Worm (Caenorhabditis elegans) whole organism, mixed stage, embryonic: ENCODE results near the gene F47B10.8.

Experiments used
- M03D4.4 ChIP-seq: sonication (generic microtip); optimal IDR thresholded peaks from 2 replicates; lab custom pipeline; 2017; ENCODE audit warnings: mild to moderate bottlenecking, missing genetic modification characterization, missing compliant biosample characterization
- bed-3 ChIP-seq: fragments of 200-800 bp; sonication (Bioruptor generic); optimal IDR thresholded peaks from 3 replicates; lab custom pipeline; 2018; ENCODE audit warnings: mild to moderate bottlenecking, missing genetic modification characterization, moderate library complexity, missing compliant biosample characterization
- blmp-1 ChIP-seq: fragments of 150-350 bp; optimal IDR thresholded peaks from 2 replicates; lab custom pipeline; 2014; ENCODE audit warnings: missing biosample characterization, missing genetic modification characterization
- ceh-39 ChIP-seq: fragments of 150-350 bp; optimal IDR thresholded peaks from 2 replicates; lab custom pipeline; 2014; ENCODE audit warnings: missing biosample characterization, missing genetic modification characterization
- ceh-43 ChIP-seq: fragments of 200-800 bp; sonication (Bioruptor generic); optimal IDR thresholded peaks from 2 replicates; lab custom pipeline; 2018; ENCODE audit warnings: mild to moderate bottlenecking, missing genetic modification characterization, moderate library complexity, missing compliant biosample characterization
- ceh-83 ChIP-seq: fragments of 200-800 bp; sonication (Bioruptor generic); optimal IDR thresholded peaks from 2 replicates; lab custom pipeline; 2018; ENCODE audit warnings: mild to moderate bottlenecking, missing genetic modification characterization, missing compliant biosample characterization
- ces-1 ChIP-seq: fragments of 150-350 bp; optimal IDR thresholded peaks from 2 replicates; lab custom pipeline; 2014; ENCODE audit warnings: missing biosample characterization, missing genetic modification reagents, missing genetic modification characterization
- cnd-1 ChIP-seq: fragments of 200-800 bp; sonication (Bioruptor generic); optimal IDR thresholded peaks from 2 replicates; lab custom pipeline; 2018; ENCODE audit warnings: mild to moderate bottlenecking, missing genetic modification characterization, missing compliant biosample characterization
- drap-1 ChIP-seq: fragments of 200-800 bp; sonication (Bioruptor generic); optimal IDR thresholded peaks from 3 replicates; lab custom pipeline; 2018; ENCODE audit warnings: mild to moderate bottlenecking, missing genetic modification characterization, missing compliant biosample characterization
- elt-1 ChIP-seq: sonication (generic microtip); optimal IDR thresholded peaks from 2 replicates; lab custom pipeline; 2017; ENCODE audit warnings: missing genetic modification characterization, mild to moderate bottlenecking, missing compliant biosample characterization, antibody characterized with exemption, moderate library complexity, borderline replicate concordance; ENCODE audit not compliant: insufficient read depth
- elt-3 ChIP-seq: fragments of 150-350 bp; optimal IDR thresholded peaks from 2 replicates; lab custom pipeline; 2014; ENCODE audit warnings: missing biosample characterization, missing genetic modification characterization
- flh-1 ChIP-seq: fragments of 200-800 bp; sonication (Bioruptor generic); optimal IDR thresholded peaks from 2 replicates; lab custom pipeline; 2018; ENCODE audit warnings: mild to moderate bottlenecking, missing genetic modification characterization, moderate library complexity, missing compliant biosample characterization
- ham-2 ChIP-seq: fragments of 200-800 bp; sonication (Bioruptor generic); optimal IDR thresholded peaks from 2 replicates; lab custom pipeline; 2018; ENCODE audit warnings: mild to moderate bottlenecking, missing genetic modification characterization, missing compliant biosample characterization
- hlh-1 ChIP-seq: fragments of 150-350 bp; optimal IDR thresholded peaks from 2 replicates; lab custom pipeline; 2014; ENCODE audit warnings: missing biosample characterization, missing genetic modification reagents, missing genetic modification characterization
- lin-13 ChIP-seq: fragments of 150-350 bp; optimal IDR thresholded peaks from 2 replicates; lab custom pipeline; 2014; ENCODE audit warnings: missing biosample characterization, missing genetic modification characterization
- lin-32 ChIP-seq: fragments of 200-800 bp; sonication (Bioruptor generic); optimal IDR thresholded peaks from 2 replicates; lab custom pipeline; 2018; ENCODE audit warnings: mild to moderate bottlenecking, missing genetic modification characterization, missing compliant biosample characterization
- lsy-2 ChIP-seq: fragments of 150-350 bp; optimal IDR thresholded peaks from 2 replicates; lab custom pipeline; 2014; ENCODE audit warnings: missing biosample characterization, missing genetic modification characterization
- mab-5 ChIP-seq: fragments of 150-350 bp; optimal IDR thresholded peaks from 2 replicates; lab custom pipeline; 2014; ENCODE audit warnings: missing biosample characterization, missing genetic modification characterization
- mep-1 ChIP-seq: fragments of 150-350 bp; optimal IDR thresholded peaks from 2 replicates; lab custom pipeline; 2017; ENCODE audit warnings: missing biosample characterization, missing genetic modification reagents, missing genetic modification characterization, inconsistent platforms
- mls-2 ChIP-seq: sonication (generic microtip); optimal IDR thresholded peaks from 2 replicates; lab custom pipeline; 2016; ENCODE audit warnings: mild to moderate bottlenecking, missing genetic modification characterization, moderate library complexity, missing compliant biosample characterization
- nhr-12 ChIP-seq: fragments of 150-350 bp; optimal IDR thresholded peaks from 2 replicates; lab custom pipeline; 2014; ENCODE audit warnings: missing biosample characterization, missing genetic modification characterization
- nhr-2 ChIP-seq: fragments of 150-350 bp; optimal IDR thresholded peaks from 2 replicates; lab custom pipeline; 2014; ENCODE audit warnings: missing biosample characterization, missing genetic modification characterization
- nhr-237 ChIP-seq: fragments of 150-350 bp; optimal IDR thresholded peaks from 2 replicates; lab custom pipeline; 2014; ENCODE audit warnings: missing biosample characterization, missing genetic modification characterization
- nhr-28 ChIP-seq: fragments of 150-350 bp; optimal IDR thresholded peaks from 2 replicates; lab custom pipeline; 2014; ENCODE audit warnings: missing biosample characterization, missing genetic modification characterization
- nhr-76 ChIP-seq: sonication (generic microtip); optimal IDR thresholded peaks from 2 replicates; lab custom pipeline; 2017; ENCODE audit warnings: missing biosample characterization, missing genetic modification characterization
- pha-4 ChIP-seq: fragments of 150-350 bp; optimal IDR thresholded peaks from 2 replicates; lab custom pipeline; 2018; ENCODE audit warnings: missing biosample characterization, missing genetic modification reagents, missing genetic modification characterization
- sem-2 ChIP-seq: fragments of 200-800 bp; sonication (Bioruptor generic); optimal IDR thresholded peaks from 2 replicates; lab custom pipeline; 2018; ENCODE audit warnings: mild to moderate bottlenecking, missing genetic modification characterization, missing compliant biosample characterization
- snpc-4 ChIP-seq: fragments of 150-350 bp; optimal IDR thresholded peaks from 2 replicates; lab custom pipeline; 2014; ENCODE audit warnings: missing biosample characterization, missing genetic modification characterization
- sptf-1 ChIP-seq: sonication (generic microtip); optimal IDR thresholded peaks from 2 replicates; lab custom pipeline; 2017; ENCODE audit warnings: mild to moderate bottlenecking, missing genetic modification characterization, moderate library complexity, missing compliant biosample characterization
- tbx-8 ChIP-seq: fragments of 200-800 bp; sonication (Bioruptor generic); optimal IDR thresholded peaks from 2 replicates; lab custom pipeline; 2018; ENCODE audit warnings: mild to moderate bottlenecking, missing genetic modification characterization, moderate library complexity, missing compliant biosample characterization
- unc-120 ChIP-seq: sonication (generic microtip); optimal IDR thresholded peaks from 2 replicates; lab custom pipeline; 2017; ENCODE audit warnings: missing genetic modification characterization, missing compliant biosample characterization; ENCODE audit not compliant: poor library complexity, severe bottlenecking
- unc-39 ChIP-seq: fragments of 150-350 bp; optimal IDR thresholded peaks from 2 replicates; lab custom pipeline; 2014; ENCODE audit warnings: missing biosample characterization, missing genetic modification characterization
- unc-62 ChIP-seq: fragments of 150-350 bp; optimal IDR thresholded peaks from 2 replicates; lab custom pipeline; 2014; ENCODE audit warnings: missing biosample characterization, missing genetic modification reagents, missing genetic modification characterization
- zip-8 ChIP-seq: fragments of 150-350 bp; optimal IDR thresholded peaks from 2 replicates; lab custom pipeline; 2014; ENCODE audit warnings: missing biosample characterization, missing genetic modification characterization
- ztf-11 ChIP-seq: fragments of 150-350 bp; optimal IDR thresholded peaks from 2 replicates; lab custom pipeline; 2014; ENCODE audit warnings: missing biosample characterization, missing genetic modification characterization

The F47B10.8 gene

DNA sequence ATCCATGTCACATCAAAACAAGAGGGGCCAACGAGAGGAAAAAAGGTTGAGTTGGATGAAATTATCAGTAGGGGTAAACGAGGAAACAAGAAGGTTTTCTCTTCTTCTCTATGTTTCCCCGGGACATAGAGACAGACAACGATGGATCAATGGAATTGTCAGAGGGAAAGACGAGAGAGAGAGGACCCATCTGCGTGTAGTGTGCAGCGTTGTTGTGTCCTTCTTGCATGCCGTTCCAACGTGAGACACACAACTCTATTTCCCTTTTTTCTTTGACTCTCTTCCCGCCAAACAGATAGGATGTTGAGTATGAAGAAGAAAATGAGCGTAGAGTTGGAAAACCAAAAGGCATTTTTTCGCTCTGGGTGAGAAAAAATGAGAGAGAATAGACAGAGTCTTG lies 9.7 kb downstream of the F47B10.8 start (continued):
- TF ChIP-seq lsy-2 (tag; lab: Kevin White, UChicago) = no peak
- TF ChIP-seq tbx-8 (GFP tag; lab: Kevin White, UChicago) = no peak
- peak; percentile 74 for TF ChIP-seq hlh-1 (tag; lab: Kevin White, UChicago)
- peak; percentile 35 for TF ChIP-seq nhr-12 (tag; lab: Kevin White, UChicago)
- TF ChIP-seq ceh-39 (tag; lab: Kevin White, UChicago) = no peak
- TF ChIP-seq mab-5 = no peak
- no peak for TF ChIP-seq sem-2

DNA sequence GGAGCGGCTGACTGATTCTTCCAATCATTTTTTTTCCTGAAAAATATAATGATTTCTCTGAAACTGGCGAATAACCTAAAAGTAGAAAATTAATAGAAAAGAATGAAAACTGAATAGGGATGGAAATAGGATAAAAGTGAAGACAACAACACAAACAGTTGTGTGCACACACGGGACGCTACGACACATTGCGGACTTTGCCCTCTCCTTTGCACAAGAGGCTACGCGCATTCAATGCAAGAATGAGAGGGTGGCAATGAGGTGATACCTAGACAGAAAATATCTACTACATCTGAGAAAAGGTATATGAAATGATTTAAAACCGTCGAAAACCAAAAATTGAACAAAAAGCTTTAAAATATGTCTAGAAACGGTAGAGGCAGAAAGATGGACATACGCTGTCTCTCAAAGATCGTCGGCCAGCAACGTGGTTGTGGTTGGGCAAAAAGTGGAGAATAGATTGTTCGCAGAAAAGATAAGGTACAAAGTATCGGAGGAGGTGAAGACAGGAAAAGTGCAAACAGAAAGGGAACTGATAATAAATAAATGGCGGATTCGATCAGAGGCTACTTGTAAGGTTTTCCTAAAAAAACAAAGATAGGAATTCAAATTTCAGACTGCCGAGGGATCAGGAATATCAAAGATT lies 10.4 kb downstream of the F47B10.8 start, which contains the start of gene suca-1:
Gene suca-1 (minus strand): TSS at position 36 of the 646 bp plus-strand sequence.
- TF ChIP-seq cnd-1 (tag; lab: Kevin White, UChicago) = peak; percentile 55
- TF ChIP-seq nhr-28 (tag; lab: Kevin White, UChicago) = no peak
- TF ChIP-seq ztf-11 (tag; lab: Kevin White, UChicago) = no peak
- peak; percentile 32 for TF ChIP-seq pha-4
- peak; percentile 57 for TF ChIP-seq mep-1 (tag; lab: Kevin White, UChicago)
- no peak for TF ChIP-seq ceh-43 (GFP tag; lab: Kevin White, UChicago)
- peak; percentile 70 for TF ChIP-seq sptf-1 (tag; lab: Kevin White, UChicago)
- TF ChIP-seq ceh-39 (tag; lab: Kevin White, UChicago) = no peak
- no peak for TF ChIP-seq nhr-12 (tag; lab: Kevin White, UChicago)
- peak; percentile 35 for TF ChIP-seq M03D4.4 (tag; lab: Kevin White, UChicago)
- TF ChIP-seq zip-8 = no peak
- no peak for TF ChIP-seq mab-5
- TF ChIP-seq bed-3 (GFP tag; lab: Kevin White, UChicago) = no peak
- no peak for TF ChIP-seq lsy-2 (tag; lab: Kevin White, UChicago)
- TF ChIP-seq elt-1 (tag; lab: Kevin White, UChicago) = no peak
- no peak for TF ChIP-seq mls-2
- TF ChIP-seq unc-39 (tag; lab: Kevin White, UChicago) = no peak
- TF ChIP-seq snpc-4 (tag; lab: Kevin White, UChicago) = no peak
- TF ChIP-seq sem-2 = no peak
- no peak for TF ChIP-seq ceh-83 (GFP tag; lab: Kevin White, UChicago)
- TF ChIP-seq lin-13 (tag; lab: Kevin White, UChicago) = peak; percentile 49
- TF ChIP-seq elt-3 = no peak
- no peak for TF ChIP-seq flh-1 (GFP tag; lab: Kevin White, UChicago)
- TF ChIP-seq drap-1 (GFP tag; lab: Kevin White, UChicago) = peak; percentile 54
- TF ChIP-seq unc-62 (GFP tag; lab: Kevin White, UChicago) = no peak
- TF ChIP-seq lin-32 (GFP tag; lab: Kevin White, UChicago) = no peak
- no peak for TF ChIP-seq ces-1 (GFP tag; lab: Kevin White, UChicago)
- TF ChIP-seq unc-120 (tag; lab: Kevin White, UChicago) = peak; percentile 14
- no peak for TF ChIP-seq ham-2 (GFP tag; lab: Kevin White, UChicago)
- TF ChIP-seq nhr-76 (tag; lab: Kevin White, UChicago) = no peak
- peak; percentile 17 for TF ChIP-seq nhr-237 (tag; lab: Kevin White, UChicago)
- TF ChIP-seq blmp-1 (tag; lab: Kevin White, UChicago) = no peak
- TF ChIP-seq hlh-1 (tag; lab: Kevin White, UChicago) = peak; percentile 69
- no peak for TF ChIP-seq tbx-8 (GFP tag; lab: Kevin White, UChicago)
- no peak for TF ChIP-seq nhr-2 (tag; lab: Kevin White, UChicago)

DNA sequence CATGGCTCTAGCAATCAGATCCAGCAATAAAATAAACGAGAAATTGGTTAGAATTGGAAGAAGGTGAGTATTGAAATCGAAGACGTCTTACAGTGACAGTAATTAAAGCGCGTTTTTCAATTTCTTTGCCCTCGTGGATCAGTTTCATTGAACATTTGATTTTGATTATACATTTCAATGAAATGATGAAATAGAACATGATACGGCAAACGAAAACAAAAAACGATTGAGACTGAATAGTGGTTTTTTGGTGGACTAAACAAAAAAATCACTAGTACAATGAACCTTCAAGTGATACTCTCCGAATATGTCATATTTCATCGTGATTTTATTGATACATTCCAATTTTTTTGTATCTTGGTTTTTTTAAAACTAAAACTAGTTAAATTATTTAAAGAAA lies 14.1 kb downstream of the F47B10.8 start, which contains the start of gene haly-1:
Gene haly-1 (minus strand): TSS at position 101 of the 400 bp plus-strand sequence.
- TF ChIP-seq sem-2 = no peak
- TF ChIP-seq lin-13 (tag; lab: Kevin White, UChicago) = no peak
- no peak for TF ChIP-seq unc-62 (GFP tag; lab: Kevin White, UChicago)
- TF ChIP-seq elt-1 (tag; lab: Kevin White, UChicago) = no peak
- no peak for TF ChIP-seq ces-1 (GFP tag; lab: Kevin White, UChicago)
- TF ChIP-seq elt-3 = no peak
- no peak for TF ChIP-seq nhr-2 (tag; lab: Kevin White, UChicago)
- no peak for TF ChIP-seq nhr-76 (tag; lab: Kevin White, UChicago)
- TF ChIP-seq M03D4.4 (tag; lab: Kevin White, UChicago) = no peak
- TF ChIP-seq zip-8 = no peak
- TF ChIP-seq snpc-4 (tag; lab: Kevin White, UChicago) = no peak
- no peak for TF ChIP-seq bed-3 (GFP tag; lab: Kevin White, UChicago)
- TF ChIP-seq ztf-11 (tag; lab: Kevin White, UChicago) = no peak
- TF ChIP-seq ceh-39 (tag; lab: Kevin White, UChicago) = no peak
- no peak for TF ChIP-seq mab-5
- no peak for TF ChIP-seq hlh-1 (tag; lab: Kevin White, UChicago)
